Worm (Caenorhabditis elegans): ENCODE results near the gene scl-27.

- no peak for TF ChIP-seq tab-1 (GFP tag; IDR thresholded peaks at IDR 0.05)
- no peak for TF ChIP-seq flt-1 (GFP tag; IDR thresholded peaks at IDR 0.05)
- no peak for TF ChIP-seq cog-1 (tag; optimal IDR thresholded peaks at IDR 0.05)
Observed at ce11 chrV:432991-433390, 33.2 kb downstream of the scl-27 start.
